Fruit fly (Drosophila melanogaster): ENCODE measurements around the gene Naa60.

- TF ChIP-seq cyc (GFP tag; optimal IDR thresholded peaks at IDR 0.05), result no peak
- TF ChIP-seq CG10631 (GFP tag; optimal IDR thresholded peaks at IDR 0.05), result no peak
- no peak for TF ChIP-seq acj6 (GFP tag; optimal IDR thresholded peaks at IDR 0.05)
- no peak for TF ChIP-seq svp (GFP tag)
- no peak for TF ChIP-seq Ets21C (GFP tag; optimal IDR thresholded peaks at IDR 0.05)
- no peak for TF ChIP-seq CG6792 (GFP tag; optimal IDR thresholded peaks at IDR 0.05)
These were observed at the start of gene Naa60 for dm6 chr3L:9726707-9727106.

Data from whole organism, prepupa.